Worm (Caenorhabditis elegans) whole organism, L1 larva: Measurements from ENCODE around the gene T24D8.6.

Source experiments
- C04F5.9 ChIP-seq: sonication (generic microtip); optimal IDR thresholded peaks from 2 replicates; lab custom pipeline; 2016; ENCODE audit warnings: missing genetic modification characterization, missing compliant biosample characterization
- C34B4.2 ChIP-seq: sonication (generic microtip); optimal IDR thresholded peaks from 2 replicates; lab custom pipeline; 2017; ENCODE audit warnings: mild to moderate bottlenecking, missing genetic modification characterization, missing compliant biosample characterization
- Y116A8C.19 ChIP-seq: sonication (generic microtip); optimal IDR thresholded peaks from 2 replicates; lab custom pipeline; 2016; ENCODE audit warnings: missing compliant biosample characterization, missing genetic modification characterization, borderline replicate concordance
- alr-1 ChIP-seq: fragments of 200-800 bp; sonication (Bioruptor generic); optimal IDR thresholded peaks from 2 replicates; lab custom pipeline; 2018; ENCODE audit warnings: borderline replicate concordance, mild to moderate bottlenecking, missing genetic modification characterization, missing compliant biosample characterization
- blmp-1 ChIP-seq: fragments of 150-350 bp; optimal IDR thresholded peaks from 2 replicates; lab custom pipeline; 2014; ENCODE audit warnings: missing biosample characterization, missing genetic modification characterization
- ceh-8 ChIP-seq: fragments of 200-800 bp; sonication (Bioruptor generic); optimal IDR thresholded peaks from 2 replicates; lab custom pipeline; 2018; ENCODE audit warnings: mild to moderate bottlenecking, missing genetic modification characterization, moderate library complexity, missing compliant biosample characterization
- ces-1 ChIP-seq: fragments of 150-350 bp; optimal IDR thresholded peaks from 2 replicates; lab custom pipeline; 2014; ENCODE audit warnings: missing biosample characterization, missing genetic modification reagents, missing genetic modification characterization
- dpl-1 ChIP-seq, 3 experiments: fragments of 150-350 bp in 2 of 3; sonication (generic microtip) in 1 of 3; optimal IDR thresholded peaks; 2 replicates each; lab custom pipeline; 2014 to 2017; ENCODE audit warnings: missing biosample characterization in 3 of 3, missing genetic modification characterization in 3 of 3, missing genetic modification reagents in 3 of 3
- efl-1 ChIP-seq, 4 experiments: fragments of 150-350 bp; optimal IDR thresholded peaks in 3 of 4; peaks in 1 of 4; 1 replicate in 1 of 4; 2 replicates in 3 of 4; lab custom pipeline; 2014; ENCODE audit warnings: missing biosample characterization in 2 of 4, missing genetic modification characterization in 2 of 4, missing genetic modification reagents in 2 of 4
- efl-3 ChIP-seq: fragments of 200-800 bp; sonication (Bioruptor generic); optimal IDR thresholded peaks from 2 replicates; lab custom pipeline; 2018; ENCODE audit warnings: mild to moderate bottlenecking, missing genetic modification characterization, missing compliant biosample characterization
- egl-13 ChIP-seq: sonication (generic microtip); optimal IDR thresholded peaks from 2 replicates; lab custom pipeline; 2016; ENCODE audit warnings: missing genotype, missing genetic modification reagents, missing genetic modification characterization, missing compliant biosample characterization
- elt-2 ChIP-seq: sonication (generic microtip); optimal IDR thresholded peaks from 2 replicates; lab custom pipeline; 2016; ENCODE audit warnings: missing genetic modification characterization, mild to moderate bottlenecking, inconsistent platforms, missing compliant biosample characterization, missing genetic modification reagents
- elt-3 ChIP-seq, 6 experiments: fragments of 150-350 bp in 1 of 6; sonication (generic microtip); optimal IDR thresholded peaks; 2 replicates each; lab custom pipeline; 2017 to 2018; ENCODE audit warnings: missing biosample characterization in 6 of 6, missing genetic modification characterization in 6 of 6, inconsistent platforms in 1 of 6
- fkh-10 ChIP-seq: sonication (generic microtip); optimal IDR thresholded peaks from 2 replicates; lab custom pipeline; 2017; ENCODE audit warnings: missing biosample characterization, missing genetic modification reagents, missing genetic modification characterization
- fos-1 ChIP-seq: fragments of 150-350 bp; optimal IDR thresholded peaks from 2 replicates; lab custom pipeline; 2014; ENCODE audit warnings: missing biosample characterization, missing genetic modification characterization
- grh-1 ChIP-seq: fragments of 200-800 bp; sonication (Bioruptor generic); IDR thresholded peaks from 2 replicates; pipeline ENCODE4 v1.3.6; 2022; ENCODE audit warnings: missing genetic modification reagents, missing genetic modification characterization, missing compliant biosample characterization
- hlh-17 ChIP-seq: fragments of 200-800 bp; sonication (Bioruptor generic); optimal IDR thresholded peaks from 2 replicates; lab custom pipeline; 2018; ENCODE audit warnings: missing genetic modification characterization, mild to moderate bottlenecking, missing compliant biosample characterization, moderate library complexity, borderline replicate concordance
- hpl-2 ChIP-seq: fragments of 150-350 bp; optimal IDR thresholded peaks from 2 replicates; lab custom pipeline; 2014; ENCODE audit warnings: missing biosample characterization, missing genetic modification reagents, missing genetic modification characterization
- jun-1 ChIP-seq: fragments of 150-350 bp; optimal IDR thresholded peaks from 2 replicates; lab custom pipeline; 2014; ENCODE audit warnings: missing biosample characterization, missing genetic modification reagents, missing genetic modification characterization
- lin-13 ChIP-seq: fragments of 150-350 bp; optimal IDR thresholded peaks from 2 replicates; lab custom pipeline; 2014; ENCODE audit warnings: missing biosample characterization, missing genetic modification reagents, missing genetic modification characterization
- lin-14 ChIP-seq: fragments of 200-800 bp; sonication (Bioruptor generic); optimal IDR thresholded peaks from 2 replicates; lab custom pipeline; 2018; ENCODE audit warnings: mild to moderate bottlenecking, missing genetic modification characterization, moderate library complexity, missing compliant biosample characterization
- lin-15B ChIP-seq: fragments of 150-350 bp; sonication (generic microtip); optimal IDR thresholded peaks from 3 replicates; lab custom pipeline; 2014; ENCODE audit warnings: missing biosample characterization, missing genetic modification characterization
- lin-39 ChIP-seq: fragments of 150-350 bp; optimal IDR thresholded peaks from 2 replicates; lab custom pipeline; 2014; ENCODE audit warnings: missing biosample characterization, missing genetic modification reagents, missing genetic modification characterization
- lir-3 ChIP-seq: sonication (generic microtip); optimal IDR thresholded peaks from 2 replicates; lab custom pipeline; 2016; ENCODE audit warnings: mild to moderate bottlenecking, missing genetic modification characterization, moderate library complexity, missing compliant biosample characterization; ENCODE audit not compliant: poor library complexity
- mdl-1 ChIP-seq, 2 experiments: fragments of 150-350 bp; optimal IDR thresholded peaks; 2 replicates each; lab custom pipeline; 2014 to 2017; ENCODE audit warnings: missing biosample characterization in 2 of 2, missing genetic modification characterization in 2 of 2, inconsistent platforms in 1 of 2
- nhr-11 ChIP-seq: fragments of 150-350 bp; optimal IDR thresholded peaks from 2 replicates; lab custom pipeline; 2014; ENCODE audit warnings: missing biosample characterization, missing genetic modification characterization
- nhr-12 ChIP-seq: sonication (generic microtip); optimal IDR thresholded peaks from 2 replicates; lab custom pipeline; 2017; ENCODE audit warnings: missing biosample characterization, missing genetic modification characterization
- nhr-19 ChIP-seq: fragments of 200-800 bp; sonication (Bioruptor generic); conservative IDR thresholded peaks from 2 replicates; pipeline ENCODE4 v1.3.6; 2022; ENCODE audit warnings: missing genetic modification characterization, missing compliant biosample characterization
- nhr-20 ChIP-seq: sonication (generic microtip); optimal IDR thresholded peaks from 2 replicates; lab custom pipeline; 2016; ENCODE audit warnings: mild to moderate bottlenecking, missing genetic modification characterization, missing compliant biosample characterization
- nhr-47 ChIP-seq: sonication (generic microtip); optimal IDR thresholded peaks from 2 replicates; lab custom pipeline; 2016; ENCODE audit warnings: mild to moderate bottlenecking, missing genetic modification characterization, moderate library complexity, missing compliant biosample characterization
- nhr-76 ChIP-seq: sonication (generic microtip); optimal IDR thresholded peaks from 2 replicates; lab custom pipeline; 2017; ENCODE audit warnings: missing biosample characterization, missing genetic modification characterization
- nhr-84 ChIP-seq: sonication (generic microtip); optimal IDR thresholded peaks from 2 replicates; lab custom pipeline; 2017; ENCODE audit warnings: missing biosample characterization, missing genetic modification characterization
- nhr-85 ChIP-seq: sonication (generic microtip); peaks from one replicate; lab custom pipeline; 2016; ENCODE audit warnings: missing genetic modification characterization, inconsistent platforms, missing compliant biosample characterization
- pax-3 ChIP-seq: fragments of 200-800 bp; sonication (Bioruptor generic); optimal IDR thresholded peaks from 2 replicates; lab custom pipeline; 2018; ENCODE audit warnings: mild to moderate bottlenecking, missing genetic modification characterization, moderate library complexity, missing compliant biosample characterization
- pqm-1 ChIP-seq: sonication (generic microtip); optimal IDR thresholded peaks from 3 replicates; lab custom pipeline; 2017; ENCODE audit warnings: missing biosample characterization, missing genetic modification characterization
- rnt-1 ChIP-seq: sonication (generic microtip); optimal IDR thresholded peaks from 2 replicates; lab custom pipeline; 2016; ENCODE audit warnings: mild to moderate bottlenecking, missing genetic modification characterization, moderate library complexity, missing compliant biosample characterization
- skn-1 ChIP-seq: fragments of 150-350 bp; optimal IDR thresholded peaks from 2 replicates; lab custom pipeline; 2014; ENCODE audit warnings: missing biosample characterization, missing genetic modification characterization
- snpc-4 ChIP-seq: fragments of 150-350 bp; optimal IDR thresholded peaks from 2 replicates; lab custom pipeline; 2014; ENCODE audit warnings: missing biosample characterization, missing genetic modification characterization
- snu-23 ChIP-seq: sonication (generic microtip); optimal IDR thresholded peaks from 2 replicates; lab custom pipeline; 2016; ENCODE audit warnings: missing genetic modification characterization, missing compliant biosample characterization
- sox-4 ChIP-seq: sonication (generic microtip); optimal IDR thresholded peaks from 2 replicates; lab custom pipeline; 2016; ENCODE audit warnings: missing genetic modification characterization, missing compliant biosample characterization
- sptf-1 ChIP-seq: fragments of 150-350 bp; optimal IDR thresholded peaks from 2 replicates; lab custom pipeline; 2014; ENCODE audit warnings: missing biosample characterization, missing genetic modification characterization
- tbx-2 ChIP-seq: sonication (generic microtip); optimal IDR thresholded peaks from 2 replicates; lab custom pipeline; 2016; ENCODE audit warnings: missing genetic modification characterization, missing compliant biosample characterization
- tlp-1 ChIP-seq: fragments of 150-350 bp; optimal IDR thresholded peaks from 2 replicates; lab custom pipeline; 2014; ENCODE audit warnings: missing biosample characterization, missing genetic modification characterization
- unc-30 ChIP-seq: sonication (generic microtip); optimal IDR thresholded peaks from 2 replicates; lab custom pipeline; 2017; ENCODE audit warnings: missing biosample characterization, missing genetic modification characterization
- zip-4 ChIP-seq: fragments of 200-800 bp; sonication (Bioruptor generic); optimal IDR thresholded peaks from 2 replicates; lab custom pipeline; 2018; ENCODE audit warnings: mild to moderate bottlenecking, missing genetic modification characterization, moderate library complexity, missing compliant biosample characterization
- ztf-11 ChIP-seq, 2 experiments: sonication (generic microtip); optimal IDR thresholded peaks; 2 replicates each; lab custom pipeline; 2016 to 2017; ENCODE audit warnings: missing genetic modification characterization in 2 of 2, missing biosample characterization in 1 of 2, missing compliant biosample characterization in 1 of 2

Gene T24D8.6

DNA sequence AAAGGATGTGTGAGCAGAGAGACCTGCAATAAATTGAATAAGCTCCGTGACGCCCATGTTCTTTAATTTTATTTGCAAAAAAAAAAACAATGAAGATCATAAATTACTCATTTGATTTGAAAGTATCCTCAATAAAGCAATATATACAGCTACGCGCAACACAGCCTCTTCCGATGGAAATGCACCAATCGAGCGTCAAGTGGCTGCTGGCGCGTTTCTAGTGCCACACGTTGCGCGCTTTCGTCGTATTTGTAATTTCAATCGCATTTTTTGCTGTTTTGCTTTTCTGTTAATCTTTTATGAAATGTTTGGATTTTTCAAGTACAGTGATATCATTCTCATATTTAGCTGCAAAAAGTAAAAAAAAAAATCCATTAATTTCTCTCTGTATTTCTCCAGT lies 16.4 kb upstream of the T24D8.6 start (continued):
- TF ChIP-seq efl-3 (GFP tag; lab: Kevin White, UChicago) (no peak), nhr-20 (tag; lab: Kevin White, UChicago) (peak; percentile 75), C04F5.9 (tag; lab: Kevin White, UChicago) (no peak), elt-2 (tag; lab: Kevin White, UChicago) (peak; percentile 0), snu-23 (GFP tag; lab: Kevin White, UChicago) (peak; percentile 81), skn-1 (tag; lab: Kevin White, UChicago) (peak; percentile 72), alr-1 (no peak), dpl-1 (GFP tag; optimal IDR thresholded peaks at IDR 0.05; lab: Kevin White, UChicago) (peak in 2 of 3 experiments; percentile 57 to 63), ztf-11 (tag; optimal IDR thresholded peaks at IDR 0.05; lab: Kevin White, UChicago) (no peak), tbx-2 (tag; lab: Kevin White, UChicago) (peak; percentile 61), lin-14 (GFP tag; lab: Kevin White, UChicago) (peak; percentile 71), nhr-76 (tag; lab: Kevin White, UChicago) (peak; percentile 22), nhr-19 (GFP tag; lab: Robert Waterston, UW) (peak; percentile 49), sox-4 (tag; lab: Kevin White, UChicago) (no peak), lin-39 (tag; lab: Kevin White, UChicago) (peak; percentile 17), hlh-17 (no peak), ceh-8 (GFP tag; lab: Kevin White, UChicago) (no peak), efl-1 (optimal IDR thresholded peaks at IDR 0.05; lab: Kevin White, UChicago) (peak; percentile 6 to 41), efl-1 (GFP tag; optimal IDR thresholded peaks at IDR 0.05 in 1 of 2; lab: Kevin White, UChicago) (peak; percentile 54 to 86), hpl-2 (no peak), blmp-1 (peak; percentile 32), elt-3 (tag; optimal IDR thresholded peaks at IDR 0.05; lab: Kevin White, UChicago) (no peak)

DNA sequence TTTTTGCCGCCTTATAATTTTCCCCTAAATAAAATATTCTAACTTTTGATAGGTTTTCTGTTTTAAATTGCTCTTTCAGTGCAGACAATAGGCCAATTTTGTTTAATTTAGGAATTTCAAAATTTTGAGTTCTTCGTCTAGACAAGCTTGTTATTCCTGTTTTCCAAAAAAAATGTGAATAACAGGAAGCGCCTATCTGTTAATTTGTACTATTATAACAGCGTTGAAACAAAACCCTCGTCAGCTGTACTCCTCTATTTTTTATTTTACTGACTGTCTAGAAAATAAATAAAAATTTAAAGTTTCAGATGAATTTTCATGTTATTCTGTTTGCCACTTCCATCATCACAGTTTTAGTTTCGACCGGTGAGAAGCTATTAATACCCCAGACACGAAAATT lies 15.5 kb upstream of the T24D8.6 start, which contains the start of gene F47G3.4:
TSS of gene F47G3.4 (plus strand) at position 301 of the 400 bp plus-strand sequence.
- TF ChIP-seq pax-3 (tag; lab: Kevin White, UChicago) (no peak), lin-15B (tag; lab: Kevin White, UChicago) (no peak), nhr-12 (tag; lab: Kevin White, UChicago) (no peak), nhr-11 (tag; lab: Kevin White, UChicago) (no peak), lir-3 (tag; lab: Kevin White, UChicago) (no peak), nhr-20 (tag; lab: Kevin White, UChicago) (no peak)

- TF ChIP-seq efl-1 (optimal IDR thresholded peaks at IDR 0.05; lab: Kevin White, UChicago) (no peak), efl-1 (GFP tag; optimal IDR thresholded peaks at IDR 0.05 in 1 of 2; lab: Kevin White, UChicago) (peak in 1 of 2 experiments; percentile 88), fos-1 (no peak), lin-14 (GFP tag; lab: Kevin White, UChicago) (peak; percentile 68), sptf-1 (tag; lab: Kevin White, UChicago) (no peak), Y116A8C.19 (tag; lab: Kevin White, UChicago) (no peak), lin-15B (tag; lab: Kevin White, UChicago) (no peak), egl-13 (tag; lab: Kevin White, UChicago) (no peak), rnt-1 (tag; lab: Kevin White, UChicago) (no peak), nhr-85 (tag; lab: Kevin White, UChicago) (peak; percentile 73), nhr-76 (tag; lab: Kevin White, UChicago) (no peak), grh-1 (GFP tag; lab: Robert Waterston, UW) (no peak), nhr-84 (no peak), snpc-4 (tag; lab: Kevin White, UChicago) (no peak), pqm-1 (no peak), efl-3 (GFP tag; lab: Kevin White, UChicago) (no peak), lin-13 (no peak), C34B4.2 (no peak), tlp-1 (tag; lab: Kevin White, UChicago) (no peak), unc-30 (tag; lab: Kevin White, UChicago) (no peak), nhr-12 (tag; lab: Kevin White, UChicago) (no peak), fkh-10 (GFP tag; lab: Kevin White, UChicago) (no peak), skn-1 (tag; lab: Kevin White, UChicago) (peak; percentile 24), hpl-2 (no peak), alr-1 (no peak), zip-4 (GFP tag; lab: Kevin White, UChicago) (no peak), jun-1 (tag; lab: Kevin White, UChicago) (no peak), lin-39 (tag; lab: Kevin White, UChicago) (no peak), ces-1 (GFP tag; lab: Kevin White, UChicago) (no peak), mdl-1 (tag; optimal IDR thresholded peaks at IDR 0.05; lab: Kevin White, UChicago) (no peak), nhr-47 (tag; lab: Kevin White, UChicago) (no peak)
These were observed 15.0 kb upstream of the T24D8.6 start for ce11 chrX:2380818-2381217.
